Fruit fly (Drosophila melanogaster): ENCODE data around the gene Ir94d.

DNA sequence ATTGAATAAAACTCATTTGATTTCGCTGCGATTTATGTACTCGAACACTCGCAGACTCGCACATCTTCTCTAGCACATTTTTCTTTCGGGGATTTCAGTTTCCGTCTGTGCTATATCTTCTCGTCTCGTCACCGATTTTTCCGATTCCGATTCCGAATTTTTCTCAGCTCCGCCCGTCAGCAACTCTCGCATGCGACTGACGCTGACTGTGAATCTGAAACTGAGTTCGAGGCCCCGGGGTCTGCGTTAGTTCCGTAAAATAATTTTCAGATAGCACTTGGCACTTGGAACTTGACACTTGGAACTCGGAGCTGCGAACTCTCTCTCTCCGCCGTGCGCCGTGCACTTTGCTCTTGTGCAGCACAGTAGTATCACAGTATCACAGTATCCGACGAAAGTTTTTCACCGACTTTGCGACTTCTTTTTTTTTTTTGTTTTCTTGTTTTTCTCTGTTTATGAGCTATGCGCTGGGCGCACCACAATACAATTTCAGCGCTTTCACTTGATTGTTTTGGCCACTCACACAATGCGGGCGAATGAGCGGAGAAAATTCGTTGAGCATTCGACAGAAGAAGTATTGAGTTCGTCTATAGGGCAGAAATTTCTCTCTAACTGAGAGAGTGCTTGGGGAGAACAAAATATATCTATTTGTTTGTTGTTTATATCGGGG lies 17.9 kb upstream of the Ir94d start, which contains the start of gene CG4393:
- TF ChIP-seq CG8478 (optimal IDR thresholded peaks at IDR 0.05) (no peak), CTCF (optimal IDR thresholded peaks at IDR 0.05) (no peak)
